Fruit fly (Drosophila melanogaster) whole organism, adult: ENCODE results near the gene CG11865.

Source experiments
- CG11617 ChIP-seq: fragments of 200-800 bp; sonication (Bioruptor generic); optimal IDR thresholded peaks from 2 replicates; lab custom pipeline; 2017; ENCODE audit warnings: mild to moderate bottlenecking, missing biosample characterization, missing genetic modification reagents, missing genetic modification characterization
- CG12768 ChIP-seq: fragments of 200-800 bp; sonication (Bioruptor generic); optimal IDR thresholded peaks from 2 replicates; lab custom pipeline; 2017; ENCODE audit warnings: missing biosample characterization, missing genetic modification characterization, mild to moderate bottlenecking, moderate library complexity, missing genetic modification reagents
- CG14711 ChIP-seq: fragments of 200-800 bp; sonication (Bioruptor generic); optimal IDR thresholded peaks from 2 replicates; lab custom pipeline; 2018; ENCODE audit warnings: missing biosample characterization, mild to moderate bottlenecking, missing genetic modification characterization, moderate library complexity
- CG1620 ChIP-seq: fragments of 200-800 bp; sonication (Bioruptor generic); optimal IDR thresholded peaks from 2 replicates; lab custom pipeline; 2016; ENCODE audit warnings: missing biosample characterization, missing genetic modification characterization
- CG33017 ChIP-seq: fragments of 200-800 bp; sonication (Bioruptor generic); optimal IDR thresholded peaks from 2 replicates; lab custom pipeline; 2018; ENCODE audit warnings: missing biosample characterization, mild to moderate bottlenecking, missing genetic modification characterization, moderate library complexity
- CG5204 ChIP-seq: fragments of 200-800 bp; sonication (Bioruptor generic); optimal IDR thresholded peaks from 2 replicates; lab custom pipeline; 2016; ENCODE audit warnings: missing biosample characterization, missing genetic modification characterization
- CG7045 ChIP-seq: fragments of 200-800 bp; sonication (Bioruptor generic); optimal IDR thresholded peaks from 2 replicates; lab custom pipeline; 2017; ENCODE audit warnings: missing biosample characterization, mild to moderate bottlenecking, missing genetic modification characterization
- CG7101 ChIP-seq: fragments of 200-800 bp; sonication (Bioruptor generic); optimal IDR thresholded peaks from 2 replicates; lab custom pipeline; 2018; ENCODE audit warnings: missing biosample characterization, mild to moderate bottlenecking, missing genetic modification characterization, moderate library complexity
- Clk ChIP-seq: fragments of 200-800 bp; sonication (Bioruptor generic); optimal IDR thresholded peaks from 2 replicates; lab custom pipeline; 2017; ENCODE audit warnings: missing biosample characterization, missing genetic modification characterization
- Crg-1 ChIP-seq: fragments of 200-800 bp; sonication (Bioruptor generic); optimal IDR thresholded peaks from 2 replicates; lab custom pipeline; 2016; ENCODE audit warnings: missing biosample characterization, missing genetic modification characterization
- Hr96 ChIP-seq: fragments of 200-800 bp; sonication (Bioruptor generic); optimal IDR thresholded peaks from 2 replicates; lab custom pipeline; 2016; ENCODE audit warnings: missing biosample characterization, missing genetic modification characterization
- Mnt ChIP-seq: fragments of 200-800 bp; sonication (Bioruptor generic); optimal IDR thresholded peaks from 2 replicates; lab custom pipeline; 2016; ENCODE audit warnings: missing biosample characterization, mild to moderate bottlenecking, missing genetic modification characterization
- bab1 ChIP-seq: fragments of 200-800 bp; sonication (Bioruptor generic); optimal IDR thresholded peaks from 3 replicates; lab custom pipeline; 2019; ENCODE audit warnings: missing biosample characterization, mild to moderate bottlenecking, missing genetic modification characterization, moderate library complexity
- cic ChIP-seq: fragments of 200-800 bp; sonication (Bioruptor generic); optimal IDR thresholded peaks from 2 replicates; lab custom pipeline; 2017; ENCODE audit warnings: missing biosample characterization, mild to moderate bottlenecking, missing genetic modification characterization, moderate library complexity
- cnc ChIP-seq, 2 experiments: fragments of >200 bp; optimal IDR thresholded peaks; 2 replicates each; lab custom pipeline; 2017
- kay ChIP-seq: fragments of 200-800 bp; sonication (Bioruptor generic); peaks from one replicate; lab custom pipeline; 2016; ENCODE audit warnings: missing biosample characterization, missing genetic modification characterization, borderline replicate concordance
- ovo ChIP-seq: fragments of 200-800 bp; sonication (Bioruptor generic); optimal IDR thresholded peaks from 2 replicates; lab custom pipeline; 2016; ENCODE audit warnings: missing biosample characterization, missing genetic modification characterization
- pad ChIP-seq: fragments of 200-800 bp; sonication (Bioruptor generic); optimal IDR thresholded peaks from 3 replicates; lab custom pipeline; 2017; ENCODE audit warnings: missing biosample characterization, missing genetic modification characterization, mild to moderate bottlenecking, moderate library complexity, missing genetic modification reagents
- tj ChIP-seq: fragments of 200-800 bp; sonication (Bioruptor generic); optimal IDR thresholded peaks from 3 replicates; lab custom pipeline; 2017; ENCODE audit warnings: missing biosample characterization, mild to moderate bottlenecking, missing genetic modification characterization, moderate library complexity
- toe ChIP-seq: fragments of 200-800 bp; sonication (Bioruptor generic); optimal IDR thresholded peaks from 2 replicates; lab custom pipeline; 2016; ENCODE audit warnings: missing biosample characterization, missing genetic modification characterization

The CG11865 gene

DNA sequence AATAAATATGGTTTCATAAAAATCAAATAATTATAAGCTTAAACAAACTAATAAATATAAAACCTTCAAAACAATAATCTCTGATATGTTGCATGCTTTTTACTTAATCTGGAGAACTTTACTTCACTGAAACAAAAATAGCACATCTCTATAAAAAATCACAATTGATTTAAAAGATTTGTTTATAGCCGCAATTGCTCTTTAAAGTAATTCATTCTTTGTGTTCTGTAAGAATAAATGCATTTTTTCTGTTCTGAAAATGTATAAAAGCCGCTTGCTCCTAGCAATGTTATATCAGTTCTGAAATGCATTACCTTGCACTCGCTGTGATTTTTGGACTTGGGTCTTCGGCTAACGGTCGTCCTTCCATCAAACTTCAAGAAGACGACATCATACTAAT, at the start of gene CG11865:
Gene CG11865, plus strand, starts transcription at position 301 of the 400 bp plus-strand sequence.
- TF ChIP-seq cnc (optimal IDR thresholded peaks at IDR 0.05; lab: Kevin White, UChicago) (no peak), pad (no peak), Crg-1 (GFP tag; lab: Kevin White, UChicago) (no peak), Hr96 (no peak), toe (GFP tag; lab: Kevin White, UChicago) (no peak), Clk (no peak), tj (no peak)

DNA sequence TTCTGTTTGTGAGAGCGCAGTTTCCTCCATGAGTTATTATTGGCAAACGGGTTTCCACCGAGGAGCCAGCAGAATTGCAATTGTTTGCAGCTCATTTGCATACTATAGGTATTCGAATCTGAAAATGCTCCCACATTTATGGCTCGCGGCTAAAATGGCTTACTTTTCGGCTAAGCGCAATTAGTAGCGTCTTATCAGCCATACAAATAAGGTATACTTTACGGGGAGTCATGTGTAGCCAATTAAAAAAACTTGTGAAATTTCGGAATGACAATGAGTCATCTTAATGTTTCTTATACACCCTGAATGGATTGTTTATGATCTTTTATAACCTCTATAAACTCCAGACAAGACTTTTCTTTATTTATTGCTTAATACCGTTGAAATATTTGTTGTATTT, 7.7 kb upstream of the CG11865 start:
- no peak for TF ChIP-seq tj
- no peak for TF ChIP-seq toe (GFP tag; lab: Kevin White, UChicago)
- no peak for TF ChIP-seq cnc (optimal IDR thresholded peaks at IDR 0.05; lab: Kevin White, UChicago)
- TF ChIP-seq Crg-1 (GFP tag; lab: Kevin White, UChicago): no peak
- no peak for TF ChIP-seq CG12768 (GFP tag; lab: Kevin White, UChicago)
- no peak for TF ChIP-seq CG7101
- TF ChIP-seq CG5204: no peak
- TF ChIP-seq Hr96: no peak
- no peak for TF ChIP-seq CG33017 (tag; lab: Kevin White, UChicago)
- TF ChIP-seq kay (GFP tag; lab: Kevin White, UChicago): no peak
- no peak for TF ChIP-seq Clk

dm6 chr2L:15611669-15612308, 5.0 kb upstream of the CG11865 start, which contains the start of gene CG15255:
Gene CG15255, minus strand, starts transcription at chr2L:15611719.
- TF ChIP-seq CG12768 (GFP tag; lab: Kevin White, UChicago) (no peak), ovo (no peak), pad (no peak), tj (no peak), kay (GFP tag; lab: Kevin White, UChicago) (peak; percentile 82), CG1620 (GFP tag; lab: Kevin White, UChicago) (no peak)

DNA sequence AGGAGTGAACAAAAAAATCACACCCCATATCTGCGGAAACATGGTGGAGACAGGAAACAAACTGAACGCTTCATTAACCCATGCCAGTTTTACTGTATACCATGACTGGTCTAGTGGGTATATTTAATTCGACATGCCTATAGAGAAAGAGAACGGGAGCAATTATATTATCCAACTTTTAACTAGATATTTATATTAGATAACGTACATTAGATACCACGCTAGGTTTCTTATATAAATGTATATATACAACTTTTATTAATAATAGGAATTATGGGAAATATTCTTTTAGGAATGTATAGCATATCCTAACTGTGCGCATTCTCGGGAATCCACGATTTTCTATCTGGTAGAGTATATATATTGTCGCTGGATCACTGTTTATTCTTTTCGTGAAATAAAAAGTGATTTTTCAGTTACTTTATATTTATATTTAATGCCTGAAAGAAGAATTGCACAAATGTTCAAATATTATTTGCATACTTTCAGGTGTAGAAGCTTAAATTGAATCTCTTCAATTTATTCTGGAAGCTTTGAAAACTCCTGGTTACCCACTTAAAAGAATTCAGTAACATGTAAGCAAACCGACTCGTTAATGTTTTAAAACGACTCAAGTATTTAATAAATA, 3.4 kb upstream of the CG11865 start, which contains the start of gene Semp1:
Gene Semp1, minus strand, starts transcription at position 51 of the 628 bp plus-strand sequence.
- TF ChIP-seq Mnt (GFP tag; lab: Kevin White, UChicago) (no peak), Hr96 (no peak), CG33017 (tag; lab: Kevin White, UChicago) (no peak), CG5204 (no peak), CG1620 (GFP tag; lab: Kevin White, UChicago) (no peak), cnc (optimal IDR thresholded peaks at IDR 0.05; lab: Kevin White, UChicago) (no peak), ovo (no peak), cic (GFP tag; lab: Kevin White, UChicago) (no peak), bab1 (no peak), CG11617 (GFP tag; lab: Kevin White, UChicago) (no peak), Crg-1 (GFP tag; lab: Kevin White, UChicago) (no peak), pad (no peak), CG7101 (no peak), tj (no peak), toe (GFP tag; lab: Kevin White, UChicago) (no peak), CG7045 (GFP tag; lab: Kevin White, UChicago) (no peak), CG12768 (GFP tag; lab: Kevin White, UChicago) (no peak), CG14711 (tag; lab: Kevin White, UChicago) (no peak)

- no peak for TF ChIP-seq CG12768 (GFP tag; lab: Kevin White, UChicago)
- TF ChIP-seq CG1620 (GFP tag; lab: Kevin White, UChicago): no peak
- TF ChIP-seq Crg-1 (GFP tag; lab: Kevin White, UChicago): no peak
- TF ChIP-seq Mnt (GFP tag; lab: Kevin White, UChicago): no peak
- no peak for TF ChIP-seq CG7045 (GFP tag; lab: Kevin White, UChicago)
- no peak for TF ChIP-seq CG5204
- no peak for TF ChIP-seq Hr96
- no peak for TF ChIP-seq CG11617 (GFP tag; lab: Kevin White, UChicago)
- TF ChIP-seq cnc (optimal IDR thresholded peaks at IDR 0.05; lab: Kevin White, UChicago): no peak
- TF ChIP-seq Clk: no peak
- TF ChIP-seq CG33017 (tag; lab: Kevin White, UChicago): no peak
- no peak for TF ChIP-seq toe (GFP tag; lab: Kevin White, UChicago)
- TF ChIP-seq bab1: no peak
Measured at dm6 chr2L:15614728-15615127, 2.1 kb upstream of the CG11865 start, which contains the start of gene CG15254. Gene CG15254, minus strand, starts transcription at chr2L:15614828.

- TF ChIP-seq Crg-1 (GFP tag; lab: Kevin White, UChicago) (no peak), kay (GFP tag; lab: Kevin White, UChicago) (no peak), CG1620 (GFP tag; lab: Kevin White, UChicago) (no peak), ovo (no peak), Clk (no peak), cic (GFP tag; lab: Kevin White, UChicago) (no peak), toe (GFP tag; lab: Kevin White, UChicago) (no peak)
Measured at dm6 chr2L:15616251-15616650, 546 bp upstream of the CG11865 start, which contains the start of gene CG15253. Gene CG15253, minus strand, starts transcription at chr2L:15616351.

dm6 chr2L:15623458-15623857, 6.7 kb downstream of the CG11865 start, which contains the start of gene Or35a:
Gene Or35a, minus strand, starts transcription at chr2L:15623558.
- TF ChIP-seq CG14711 (tag; lab: Kevin White, UChicago): no peak
- TF ChIP-seq pad: no peak
- TF ChIP-seq CG7045 (GFP tag; lab: Kevin White, UChicago): no peak
- TF ChIP-seq CG12768 (GFP tag; lab: Kevin White, UChicago): no peak
- no peak for TF ChIP-seq Crg-1 (GFP tag; lab: Kevin White, UChicago)
- TF ChIP-seq Mnt (GFP tag; lab: Kevin White, UChicago): no peak
- TF ChIP-seq CG33017 (tag; lab: Kevin White, UChicago): no peak
- TF ChIP-seq CG5204: no peak
- TF ChIP-seq CG7101: no peak
- TF ChIP-seq tj: no peak
- no peak for TF ChIP-seq toe (GFP tag; lab: Kevin White, UChicago)
- TF ChIP-seq bab1: no peak
- TF ChIP-seq Hr96: no peak
- TF ChIP-seq CG11617 (GFP tag; lab: Kevin White, UChicago): no peak
- TF ChIP-seq cic (GFP tag; lab: Kevin White, UChicago): no peak
- no peak for TF ChIP-seq cnc (optimal IDR thresholded peaks at IDR 0.05; lab: Kevin White, UChicago)
- TF ChIP-seq Clk: no peak
- TF ChIP-seq ovo: no peak
- no peak for TF ChIP-seq kay (GFP tag; lab: Kevin White, UChicago)
